Worm (Caenorhabditis elegans) whole organism, L1 larva: ENCODE data around the gene F48F5.8.

ENCODE experiments used
- C04F5.9 ChIP-seq: sonication (generic microtip); optimal IDR thresholded peaks from 2 replicates; lab custom pipeline; 2016; ENCODE audit warnings: missing genetic modification characterization, missing compliant biosample characterization
- C16A3.4 ChIP-seq: fragments of 150-350 bp; optimal IDR thresholded peaks from 2 replicates; lab custom pipeline; 2014; ENCODE audit warnings: missing biosample characterization, missing genetic modification characterization
- alr-1 ChIP-seq: fragments of 200-800 bp; sonication (Bioruptor generic); optimal IDR thresholded peaks from 2 replicates; lab custom pipeline; 2018; ENCODE audit warnings: borderline replicate concordance, mild to moderate bottlenecking, missing genetic modification characterization, missing compliant biosample characterization
- ama-1 ChIP-seq: fragments of 150-350 bp; optimal IDR thresholded peaks from 2 replicates; lab custom pipeline; 2014
- blmp-1 ChIP-seq: fragments of 150-350 bp; optimal IDR thresholded peaks from 2 replicates; lab custom pipeline; 2014; ENCODE audit warnings: missing biosample characterization, missing genetic modification characterization
- ceh-63 ChIP-seq: fragments of 200-800 bp; sonication (Bioruptor generic); optimal IDR thresholded peaks from 2 replicates; lab custom pipeline; 2018; ENCODE audit warnings: mild to moderate bottlenecking, missing genetic modification characterization, missing compliant biosample characterization
- ceh-82 ChIP-seq, 3 experiments: fragments of 150-350 bp in 1 of 3; sonication (generic microtip) in 2 of 3; optimal IDR thresholded peaks; 2 replicates each; lab custom pipeline; 2014 to 2017; ENCODE audit warnings: missing biosample characterization in 3 of 3, missing genetic modification characterization in 3 of 3
- ceh-88 ChIP-seq: fragments of 200-800 bp; sonication (Bioruptor generic); IDR thresholded peaks from 2 replicates; pipeline ENCODE4 v1.3.6; 2022; ENCODE audit warnings: missing genetic modification characterization, missing compliant biosample characterization
- ces-1 ChIP-seq: fragments of 150-350 bp; optimal IDR thresholded peaks from 2 replicates; lab custom pipeline; 2014; ENCODE audit warnings: missing biosample characterization, missing genetic modification reagents, missing genetic modification characterization
- dpl-1 ChIP-seq, 3 experiments: fragments of 150-350 bp in 2 of 3; sonication (generic microtip) in 1 of 3; optimal IDR thresholded peaks; 2 replicates each; lab custom pipeline; 2014 to 2017; ENCODE audit warnings: missing biosample characterization in 3 of 3, missing genetic modification characterization in 3 of 3, missing genetic modification reagents in 3 of 3
- efl-1 ChIP-seq, 4 experiments: fragments of 150-350 bp; optimal IDR thresholded peaks in 3 of 4; peaks in 1 of 4; 1 replicate in 1 of 4; 2 replicates in 3 of 4; lab custom pipeline; 2014; ENCODE audit warnings: missing biosample characterization in 2 of 4, missing genetic modification characterization in 2 of 4, missing genetic modification reagents in 2 of 4
- egl-27 ChIP-seq, 2 experiments: fragments of 150-350 bp in 1 of 2; sonication (generic microtip); optimal IDR thresholded peaks; 3 replicates each; lab custom pipeline; 2017 to 2018; ENCODE audit warnings: missing biosample characterization in 2 of 2, missing genetic modification characterization in 2 of 2, missing genetic modification reagents in 2 of 2
- elt-2 ChIP-seq: sonication (generic microtip); optimal IDR thresholded peaks from 2 replicates; lab custom pipeline; 2016; ENCODE audit warnings: missing genetic modification characterization, mild to moderate bottlenecking, inconsistent platforms, missing compliant biosample characterization, missing genetic modification reagents
- ets-5 ChIP-seq: fragments of 200-800 bp; sonication (Bioruptor generic); IDR thresholded peaks from 2 replicates; pipeline ENCODE4 v1.3.6; 2022; ENCODE audit warnings: missing genetic modification characterization, missing compliant biosample characterization
- fos-1 ChIP-seq: fragments of 150-350 bp; optimal IDR thresholded peaks from 2 replicates; lab custom pipeline; 2014; ENCODE audit warnings: missing biosample characterization, missing genetic modification characterization
- grh-1 ChIP-seq: fragments of 200-800 bp; sonication (Bioruptor generic); IDR thresholded peaks from 2 replicates; pipeline ENCODE4 v1.3.6; 2022; ENCODE audit warnings: missing genetic modification reagents, missing genetic modification characterization, missing compliant biosample characterization
- jun-1 ChIP-seq: fragments of 150-350 bp; optimal IDR thresholded peaks from 2 replicates; lab custom pipeline; 2014; ENCODE audit warnings: missing biosample characterization, missing genetic modification reagents, missing genetic modification characterization
- lin-13 ChIP-seq: fragments of 150-350 bp; optimal IDR thresholded peaks from 2 replicates; lab custom pipeline; 2014; ENCODE audit warnings: missing biosample characterization, missing genetic modification reagents, missing genetic modification characterization
- lin-14 ChIP-seq: fragments of 200-800 bp; sonication (Bioruptor generic); optimal IDR thresholded peaks from 2 replicates; lab custom pipeline; 2018; ENCODE audit warnings: mild to moderate bottlenecking, missing genetic modification characterization, moderate library complexity, missing compliant biosample characterization
- lin-15B ChIP-seq: fragments of 150-350 bp; sonication (generic microtip); optimal IDR thresholded peaks from 3 replicates; lab custom pipeline; 2014; ENCODE audit warnings: missing biosample characterization, missing genetic modification characterization
- lin-35 ChIP-seq, 2 experiments: fragments of 150-350 bp; optimal IDR thresholded peaks; 2 replicates each; lab custom pipeline; 2014; ENCODE audit warnings: missing biosample characterization in 2 of 2, missing genetic modification characterization in 2 of 2, missing genetic modification reagents in 2 of 2
- lsy-2 ChIP-seq, 2 experiments: fragments of 150-350 bp; optimal IDR thresholded peaks; 2 replicates each; lab custom pipeline; 2014; ENCODE audit warnings: missing biosample characterization in 2 of 2, missing genetic modification characterization in 2 of 2
- mab-9 ChIP-seq: fragments of 200-800 bp; sonication (Bioruptor generic); IDR thresholded peaks from 2 replicates; pipeline ENCODE4 v1.3.6; 2022; ENCODE audit warnings: missing genetic modification reagents, missing genetic modification characterization, missing compliant biosample characterization
- mdl-1 ChIP-seq, 2 experiments: fragments of 150-350 bp; optimal IDR thresholded peaks; 2 replicates each; lab custom pipeline; 2014 to 2017; ENCODE audit warnings: missing biosample characterization in 2 of 2, missing genetic modification characterization in 2 of 2, inconsistent platforms in 1 of 2
- nhr-11 ChIP-seq: fragments of 150-350 bp; optimal IDR thresholded peaks from 2 replicates; lab custom pipeline; 2014; ENCODE audit warnings: missing biosample characterization, missing genetic modification characterization
- nhr-12 ChIP-seq: sonication (generic microtip); optimal IDR thresholded peaks from 2 replicates; lab custom pipeline; 2017; ENCODE audit warnings: missing biosample characterization, missing genetic modification characterization
- nhr-20 ChIP-seq: sonication (generic microtip); optimal IDR thresholded peaks from 2 replicates; lab custom pipeline; 2016; ENCODE audit warnings: mild to moderate bottlenecking, missing genetic modification characterization, missing compliant biosample characterization
- nhr-28 ChIP-seq: fragments of 150-350 bp; optimal IDR thresholded peaks from 2 replicates; lab custom pipeline; 2014; ENCODE audit warnings: missing biosample characterization, missing genetic modification characterization
- nhr-47 ChIP-seq: sonication (generic microtip); optimal IDR thresholded peaks from 2 replicates; lab custom pipeline; 2016; ENCODE audit warnings: mild to moderate bottlenecking, missing genetic modification characterization, moderate library complexity, missing compliant biosample characterization
- nhr-71 ChIP-seq: sonication (generic microtip); optimal IDR thresholded peaks from 2 replicates; lab custom pipeline; 2016; ENCODE audit warnings: mild to moderate bottlenecking, missing genetic modification characterization, moderate library complexity, missing compliant biosample characterization
- nhr-84 ChIP-seq: sonication (generic microtip); optimal IDR thresholded peaks from 2 replicates; lab custom pipeline; 2017; ENCODE audit warnings: missing biosample characterization, missing genetic modification characterization
- nhr-85 ChIP-seq: sonication (generic microtip); peaks from one replicate; lab custom pipeline; 2016; ENCODE audit warnings: missing genetic modification characterization, inconsistent platforms, missing compliant biosample characterization
- nhr-90 ChIP-seq: sonication (generic microtip); optimal IDR thresholded peaks from 2 replicates; lab custom pipeline; 2016; ENCODE audit warnings: mild to moderate bottlenecking, missing genetic modification characterization, missing compliant biosample characterization; ENCODE audit not compliant: poor library complexity
- pax-3 ChIP-seq: fragments of 200-800 bp; sonication (Bioruptor generic); optimal IDR thresholded peaks from 2 replicates; lab custom pipeline; 2018; ENCODE audit warnings: mild to moderate bottlenecking, missing genetic modification characterization, moderate library complexity, missing compliant biosample characterization
- rnt-1 ChIP-seq: sonication (generic microtip); optimal IDR thresholded peaks from 2 replicates; lab custom pipeline; 2016; ENCODE audit warnings: mild to moderate bottlenecking, missing genetic modification characterization, moderate library complexity, missing compliant biosample characterization
- skn-1 ChIP-seq: fragments of 150-350 bp; optimal IDR thresholded peaks from 2 replicates; lab custom pipeline; 2014; ENCODE audit warnings: missing biosample characterization, missing genetic modification characterization
- snu-23 ChIP-seq: sonication (generic microtip); optimal IDR thresholded peaks from 2 replicates; lab custom pipeline; 2016; ENCODE audit warnings: missing genetic modification characterization, missing compliant biosample characterization
- swsn-7 ChIP-seq: sonication (generic microtip); optimal IDR thresholded peaks from 2 replicates; lab custom pipeline; 2016; ENCODE audit warnings: missing genetic modification characterization, missing compliant biosample characterization
- tbx-2 ChIP-seq: sonication (generic microtip); optimal IDR thresholded peaks from 2 replicates; lab custom pipeline; 2016; ENCODE audit warnings: missing genetic modification characterization, missing compliant biosample characterization
- unc-130 ChIP-seq: fragments of 150-350 bp; optimal IDR thresholded peaks from 2 replicates; lab custom pipeline; 2017; ENCODE audit warnings: missing biosample characterization, missing genetic modification characterization, inconsistent platforms
- unc-30 ChIP-seq: sonication (generic microtip); optimal IDR thresholded peaks from 2 replicates; lab custom pipeline; 2017; ENCODE audit warnings: missing biosample characterization, missing genetic modification characterization
- unc-86 ChIP-seq: sonication (generic microtip); optimal IDR thresholded peaks from 2 replicates; lab custom pipeline; 2016; ENCODE audit warnings: missing genetic modification characterization, missing compliant biosample characterization
- zip-4 ChIP-seq: fragments of 200-800 bp; sonication (Bioruptor generic); optimal IDR thresholded peaks from 2 replicates; lab custom pipeline; 2018; ENCODE audit warnings: mild to moderate bottlenecking, missing genetic modification characterization, moderate library complexity, missing compliant biosample characterization

F48F5.8 gene

ce11 chrV:20418768-20419167, 6.4 kb upstream of the F48F5.8 start (continued):
- TF ChIP-seq grh-1 (GFP tag; lab: Robert Waterston, UW) = no peak
- peak in 1 of 2 experiments; percentile 83 for TF ChIP-seq lin-35 (GFP tag; optimal IDR thresholded peaks at IDR 0.05; lab: Kevin White, UChicago)
- TF ChIP-seq ces-1 (GFP tag; lab: Kevin White, UChicago) = no peak
- TF ChIP-seq fos-1 (tag; lab: Kevin White, UChicago) = peak; percentile 6
- TF ChIP-seq nhr-11 (tag; lab: Kevin White, UChicago) = peak; percentile 34
- no peak for TF ChIP-seq unc-86 (tag; lab: Kevin White, UChicago)
- peak; percentile 14 for TF ChIP-seq zip-4 (GFP tag; lab: Kevin White, UChicago)
- no peak for TF ChIP-seq alr-1 (tag; lab: Kevin White, UChicago)
- TF ChIP-seq jun-1 (tag; lab: Kevin White, UChicago) = peak; percentile 72
- peak; percentile 62 for TF ChIP-seq tbx-2
- no peak for TF ChIP-seq ceh-82 (tag; optimal IDR thresholded peaks at IDR 0.05; lab: Kevin White, UChicago)
- TF ChIP-seq ama-1 (lab: Kevin White, UChicago) = peak; percentile 76
- peak; percentile 57 for TF ChIP-seq nhr-47 (tag; lab: Kevin White, UChicago)
- peak; percentile 30 to 36 for TF ChIP-seq efl-1 (optimal IDR thresholded peaks at IDR 0.05; lab: Kevin White, UChicago)
- TF ChIP-seq efl-1 (GFP tag; optimal IDR thresholded peaks at IDR 0.05 in 1 of 2; lab: Kevin White, UChicago) = peak; percentile 4 to 94
- TF ChIP-seq egl-27 (tag; optimal IDR thresholded peaks at IDR 0.05; lab: Kevin White, UChicago) = no peak
- peak; percentile 40 for TF ChIP-seq lin-13
- TF ChIP-seq swsn-7 = peak; percentile 38
- TF ChIP-seq mab-9 (GFP tag; lab: Robert Waterston, UW) = no peak
- TF ChIP-seq lsy-2 (tag; optimal IDR thresholded peaks at IDR 0.05; lab: Kevin White, UChicago) = peak; percentile 41 to 57
- TF ChIP-seq nhr-84 (tag; lab: Kevin White, UChicago) = no peak
- TF ChIP-seq ets-5 = no peak
- peak; percentile 47 for TF ChIP-seq rnt-1 (tag; lab: Kevin White, UChicago)
- TF ChIP-seq lin-14 (GFP tag; lab: Kevin White, UChicago) = peak; percentile 90
- peak in 1 of 2 experiments; percentile 98 for TF ChIP-seq mdl-1 (tag; optimal IDR thresholded peaks at IDR 0.05; lab: Kevin White, UChicago)
- peak; percentile 26; the same call in 1 of the 2 replicates for TF ChIP-seq ceh-88 (GFP tag; lab: Robert Waterston, UW)
- peak in 2 of 3 experiments; percentile 50 to 52 for TF ChIP-seq dpl-1 (GFP tag; optimal IDR thresholded peaks at IDR 0.05; lab: Kevin White, UChicago)
- peak; percentile 18 for TF ChIP-seq C04F5.9
- TF ChIP-seq nhr-90 = peak; percentile 63
- peak; percentile 72 for TF ChIP-seq C16A3.4
- peak; percentile 71 for TF ChIP-seq snu-23 (GFP tag; lab: Kevin White, UChicago)
- TF ChIP-seq elt-2 (tag; lab: Kevin White, UChicago) = peak; percentile 93

- no peak for TF ChIP-seq nhr-12 (tag; lab: Kevin White, UChicago)
- TF ChIP-seq lin-14 (GFP tag; lab: Kevin White, UChicago) = peak; percentile 15
- TF ChIP-seq skn-1 = no peak
- no peak for TF ChIP-seq lin-15B (tag; lab: Kevin White, UChicago)
- peak; percentile 4 for TF ChIP-seq nhr-71 (tag; lab: Kevin White, UChicago)
- TF ChIP-seq ceh-63 (GFP tag; lab: Kevin White, UChicago) = no peak
- peak; percentile 44 for TF ChIP-seq pax-3
- peak; percentile 48 for TF ChIP-seq nhr-85 (tag; lab: Kevin White, UChicago)
Observed at ce11 chrV:20419643-20420042, 5.5 kb upstream of the F48F5.8 start.

ce11 chrV:20422738-20423137, 2.4 kb upstream of the F48F5.8 start:
- TF ChIP-seq fos-1 (tag; lab: Kevin White, UChicago) (no peak), nhr-12 (tag; lab: Kevin White, UChicago) (no peak), nhr-20 (tag; lab: Kevin White, UChicago) (peak; percentile 2), grh-1 (GFP tag; lab: Robert Waterston, UW) (peak; percentile 65), ceh-82 (tag; optimal IDR thresholded peaks at IDR 0.05; lab: Kevin White, UChicago) (peak in 1 of 3 experiments; percentile 4), unc-130 (no peak), C16A3.4 (peak; percentile 23), dpl-1 (GFP tag; optimal IDR thresholded peaks at IDR 0.05; lab: Kevin White, UChicago) (peak in 2 of 3 experiments; percentile 5 to 35), blmp-1 (peak; percentile 75), efl-1 (optimal IDR thresholded peaks at IDR 0.05; lab: Kevin White, UChicago) (peak in 1 of 2 experiments; percentile 5), efl-1 (GFP tag; optimal IDR thresholded peaks at IDR 0.05 in 1 of 2; lab: Kevin White, UChicago) (peak in 1 of 2 experiments; percentile 21), unc-30 (tag; lab: Kevin White, UChicago) (no peak), snu-23 (GFP tag; lab: Kevin White, UChicago) (peak; percentile 19), nhr-28 (tag; lab: Kevin White, UChicago) (no peak), nhr-85 (tag; lab: Kevin White, UChicago) (peak; percentile 89), lin-14 (GFP tag; lab: Kevin White, UChicago) (peak; percentile 66), nhr-71 (tag; lab: Kevin White, UChicago) (peak; percentile 8)
